Fruit fly (Drosophila melanogaster): ENCODE results near the gene St2.

DNA sequence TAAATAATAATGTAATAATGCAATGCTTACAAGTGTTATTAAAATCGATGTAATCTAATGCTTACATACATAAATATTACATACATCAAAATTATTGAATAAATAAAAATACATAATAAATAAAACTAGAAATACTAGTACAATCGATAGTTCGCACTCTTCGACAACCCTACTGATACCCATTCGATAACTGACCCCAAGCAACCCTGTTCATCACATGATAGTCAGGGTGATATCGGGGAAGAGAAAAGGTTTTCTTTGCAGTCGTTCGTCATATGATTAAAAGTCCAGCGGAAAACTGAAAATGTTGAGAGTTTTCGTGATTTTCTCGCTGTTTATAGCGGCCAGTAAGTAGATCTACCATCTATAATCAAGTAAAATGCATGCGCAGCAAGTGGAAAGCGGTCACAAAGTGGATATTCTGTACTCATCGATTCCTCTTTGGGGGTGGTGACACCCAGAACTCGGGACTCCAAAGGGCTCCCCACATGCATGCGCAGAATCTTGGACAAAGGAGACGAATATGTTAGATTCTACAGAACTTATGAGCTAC is 8.9 kb downstream of the St2 start, which contains the start of gene ATP6AP2:
- TF ChIP-seq psq (optimal IDR thresholded peaks at IDR 0.05) (no peak), ttk (optimal IDR thresholded peaks at IDR 0.05) (no peak)

Data from Kc167 (cell line).